Worm (Caenorhabditis elegans) whole organism, early embryonic: ENCODE data around the gene Y17G7B.20.

ENCODE experiments used
- B0310.2 ChIP-seq: sonication (generic microtip); optimal IDR thresholded peaks from 2 replicates; lab custom pipeline; 2016; ENCODE audit warnings: mild to moderate bottlenecking, missing genetic modification characterization, missing compliant biosample characterization
- F13C5.2 ChIP-seq: sonication (generic microtip); optimal IDR thresholded peaks from 2 replicates; lab custom pipeline; 2017; ENCODE audit warnings: mild to moderate bottlenecking, missing genetic modification characterization, inconsistent platforms, missing compliant biosample characterization
- aly-1 ChIP-seq: sonication (generic microtip); optimal IDR thresholded peaks from 2 replicates; lab custom pipeline; 2016; ENCODE audit warnings: missing genetic modification characterization, missing compliant biosample characterization
- ama-1 ChIP-seq: fragments of 150-350 bp; optimal IDR thresholded peaks from 2 replicates; lab custom pipeline; 2014
- ceh-13 ChIP-seq: fragments of 200-800 bp; sonication (Bioruptor generic); optimal IDR thresholded peaks from 2 replicates; lab custom pipeline; 2018; ENCODE audit warnings: mild to moderate bottlenecking, missing genetic modification characterization, missing compliant biosample characterization
- ceh-36 ChIP-seq: sonication (generic microtip); optimal IDR thresholded peaks from 2 replicates; lab custom pipeline; 2016; ENCODE audit warnings: missing genetic modification characterization, inconsistent platforms, missing compliant biosample characterization
- ets-7 ChIP-seq: sonication (generic microtip); optimal IDR thresholded peaks from 2 replicates; lab custom pipeline; 2016; ENCODE audit warnings: missing genotype, missing genetic modification characterization, missing compliant biosample characterization
- flt-1 ChIP-seq: fragments of 200-800 bp; sonication (Bioruptor generic); IDR thresholded peaks from 2 replicates; pipeline ENCODE4 v1.3.6; 2022; ENCODE audit warnings: missing genetic modification characterization, missing compliant biosample characterization
- hmbx-1 ChIP-seq: sonication (generic microtip); optimal IDR thresholded peaks from 2 replicates; lab custom pipeline; 2016; ENCODE audit warnings: mild to moderate bottlenecking, missing genetic modification characterization, missing compliant biosample characterization
- hmg-4 ChIP-seq: fragments of 200-800 bp; sonication (Bioruptor generic); optimal IDR thresholded peaks from 2 replicates; lab custom pipeline; 2018; ENCODE audit warnings: mild to moderate bottlenecking, missing genetic modification characterization, missing compliant biosample characterization
- hnd-1 ChIP-seq: sonication (generic microtip); optimal IDR thresholded peaks from 2 replicates; lab custom pipeline; 2016; ENCODE audit warnings: missing genetic modification characterization, missing compliant biosample characterization
- pes-1 ChIP-seq: fragments of 200-800 bp; sonication (Bioruptor generic); IDR thresholded peaks from 2 replicates; pipeline ENCODE4 v1.3.6; 2022; ENCODE audit warnings: missing genetic modification reagents, missing genetic modification characterization, missing compliant biosample characterization
- scrt-1 ChIP-seq: fragments of 200-800 bp; sonication (Bioruptor generic); IDR thresholded peaks from 2 replicates; pipeline ENCODE4 v1.3.6; 2022; ENCODE audit warnings: missing genetic modification characterization, missing compliant biosample characterization
- sea-1 ChIP-seq: fragments of 200-800 bp; sonication (Bioruptor generic); conservative IDR thresholded peaks from 2 replicates; pipeline ENCODE4 v1.3.6; 2022; ENCODE audit warnings: missing genetic modification characterization, missing compliant biosample characterization
- tbx-11 ChIP-seq: fragments of 200-800 bp; sonication (Bioruptor generic); IDR thresholded peaks from 2 replicates; pipeline ENCODE4 v1.3.6; 2022; ENCODE audit warnings: missing genetic modification characterization, missing compliant biosample characterization
- tbx-37 ChIP-seq: fragments of 200-800 bp; sonication (Bioruptor generic); conservative IDR thresholded peaks from 2 replicates; pipeline ENCODE4 v1.3.6; 2022; ENCODE audit warnings: missing genetic modification reagents, missing genetic modification characterization, missing compliant biosample characterization
- tra-4 ChIP-seq: sonication (generic microtip); optimal IDR thresholded peaks from 2 replicates; lab custom pipeline; 2017; ENCODE audit warnings: missing genetic modification characterization, missing compliant biosample characterization

Gene Y17G7B.20

ce11 chrII:11971009-11971636, 8.5 kb downstream of the Y17G7B.20 start:
- no peak for TF ChIP-seq ceh-36

ce11 chrII:11969033-11969432, 10.6 kb downstream of the Y17G7B.20 start:
- TF ChIP-seq flt-1 (GFP tag; lab: Robert Waterston, UW) (no peak), tbx-37 (no peak), B0310.2 (tag; lab: Kevin White, UChicago) (no peak), pes-1 (GFP tag; lab: Robert Waterston, UW) (no peak), ceh-13 (no peak), aly-1 (tag; lab: Kevin White, UChicago) (no peak), ama-1 (lab: Kevin White, UChicago) (no peak), scrt-1 (GFP tag; lab: Robert Waterston, UW) (no peak), hnd-1 (no peak), hmbx-1 (tag; lab: Kevin White, UChicago) (no peak), F13C5.2 (tag; lab: Kevin White, UChicago) (no peak), tra-4 (tag; lab: Kevin White, UChicago) (no peak), hmg-4 (GFP tag; lab: Kevin White, UChicago) (no peak), ets-7 (tag; lab: Kevin White, UChicago) (no peak), ceh-36 (no peak), sea-1 (GFP tag; lab: Robert Waterston, UW) (no peak), tbx-11 (GFP tag; lab: Robert Waterston, UW) (no peak)

- TF ChIP-seq tbx-11 (GFP tag; lab: Robert Waterston, UW): no peak
- no peak for TF ChIP-seq aly-1 (tag; lab: Kevin White, UChicago)
- TF ChIP-seq tra-4 (tag; lab: Kevin White, UChicago): no peak
- TF ChIP-seq sea-1 (GFP tag; lab: Robert Waterston, UW): no peak
- no peak for TF ChIP-seq hmbx-1 (tag; lab: Kevin White, UChicago)
Observed at ce11 chrII:11968275-11968674, 11.4 kb downstream of the Y17G7B.20 start, which contains the start of gene mex-1. Gene mex-1, plus strand, starts transcription at chrII:11968637.

- peak; percentile 54 for TF ChIP-seq hnd-1
- no peak for TF ChIP-seq ama-1 (lab: Kevin White, UChicago)
- peak; percentile 71 for TF ChIP-seq B0310.2 (tag; lab: Kevin White, UChicago)
- TF ChIP-seq hmg-4 (GFP tag; lab: Kevin White, UChicago): peak; percentile 85
- TF ChIP-seq flt-1 (GFP tag; lab: Robert Waterston, UW): peak; percentile 53
- TF ChIP-seq sea-1 (GFP tag; lab: Robert Waterston, UW): peak; percentile 69
- TF ChIP-seq aly-1 (tag; lab: Kevin White, UChicago): peak; percentile 35
- peak; percentile 62 for TF ChIP-seq ceh-13
- TF ChIP-seq tra-4 (tag; lab: Kevin White, UChicago): peak; percentile 62
- TF ChIP-seq hmbx-1 (tag; lab: Kevin White, UChicago): peak; percentile 36
- peak; percentile 82 for TF ChIP-seq pes-1 (GFP tag; lab: Robert Waterston, UW)
- TF ChIP-seq ceh-36: no peak
- peak; percentile 79 for TF ChIP-seq F13C5.2 (tag; lab: Kevin White, UChicago)
- TF ChIP-seq scrt-1 (GFP tag; lab: Robert Waterston, UW): peak; percentile 59; the same call in 1 of the 2 replicates
- TF ChIP-seq tbx-37: peak; percentile 62; the same call in 1 of the 2 replicates
- TF ChIP-seq tbx-11 (GFP tag; lab: Robert Waterston, UW): 0 out of 2 replicates have a peak, but pooled peaks have one; percentile 46
- TF ChIP-seq ets-7 (tag; lab: Kevin White, UChicago): peak; percentile 78
Observed at ce11 chrII:11967507-11968127, 12.0 kb downstream of the Y17G7B.20 start, which contains the start of gene W03C9.5. Gene W03C9.5, minus strand, starts transcription at chrII:11967544.

- TF ChIP-seq tra-4 (tag; lab: Kevin White, UChicago) (no peak), F13C5.2 (tag; lab: Kevin White, UChicago) (no peak), hmbx-1 (tag; lab: Kevin White, UChicago) (no peak), ceh-36 (no peak), flt-1 (GFP tag; lab: Robert Waterston, UW) (no peak), ama-1 (lab: Kevin White, UChicago) (no peak), hmg-4 (GFP tag; lab: Kevin White, UChicago) (no peak), scrt-1 (GFP tag; lab: Robert Waterston, UW) (no peak), ceh-13 (no peak), sea-1 (GFP tag; lab: Robert Waterston, UW) (no peak), B0310.2 (tag; lab: Kevin White, UChicago) (no peak), pes-1 (GFP tag; lab: Robert Waterston, UW) (no peak), aly-1 (tag; lab: Kevin White, UChicago) (no peak), hnd-1 (no peak), ets-7 (tag; lab: Kevin White, UChicago) (no peak), tbx-37 (no peak), tbx-11 (GFP tag; lab: Robert Waterston, UW) (no peak)
Observed at ce11 chrII:11966602-11967001, 13.0 kb downstream of the Y17G7B.20 start, which contains the start of gene rab-7. Gene rab-7, minus strand, starts transcription at chrII:11966931.

ce11 chrII:11964847-11965246, 14.8 kb downstream of the Y17G7B.20 start:
- TF ChIP-seq hmg-4 (GFP tag; lab: Kevin White, UChicago) (no peak), hmbx-1 (tag; lab: Kevin White, UChicago) (no peak), ceh-13 (no peak), ceh-36 (no peak), ets-7 (tag; lab: Kevin White, UChicago) (no peak), tra-4 (tag; lab: Kevin White, UChicago) (no peak), flt-1 (GFP tag; lab: Robert Waterston, UW) (no peak), aly-1 (tag; lab: Kevin White, UChicago) (no peak), tbx-37 (no peak), hnd-1 (no peak)

ce11 chrII:11963132-11963630, 16.5 kb downstream of the Y17G7B.20 start:
- TF ChIP-seq hmbx-1 (tag; lab: Kevin White, UChicago) (no peak), sea-1 (GFP tag; lab: Robert Waterston, UW) (no peak)
